Fruit fly (Drosophila melanogaster) whole organism, adult: ENCODE measurements around the gene CG31678.
A peak's percentile ranks its signal among the peaks of the same experiment; 100 is the strongest.

Experiments
- CG11617 ChIP-seq: fragments of 200-800 bp; sonication (Bioruptor generic); optimal IDR thresholded peaks from 2 replicates; lab custom pipeline; 2017; ENCODE audit warnings: mild to moderate bottlenecking, missing biosample characterization, missing genetic modification reagents, missing genetic modification characterization
- CG12768 ChIP-seq: fragments of 200-800 bp; sonication (Bioruptor generic); optimal IDR thresholded peaks from 2 replicates; lab custom pipeline; 2017; ENCODE audit warnings: missing biosample characterization, missing genetic modification characterization, mild to moderate bottlenecking, moderate library complexity, missing genetic modification reagents
- CG14711 ChIP-seq: fragments of 200-800 bp; sonication (Bioruptor generic); optimal IDR thresholded peaks from 2 replicates; lab custom pipeline; 2018; ENCODE audit warnings: missing biosample characterization, mild to moderate bottlenecking, missing genetic modification characterization, moderate library complexity
- CG1620 ChIP-seq: fragments of 200-800 bp; sonication (Bioruptor generic); optimal IDR thresholded peaks from 2 replicates; lab custom pipeline; 2016; ENCODE audit warnings: missing biosample characterization, missing genetic modification characterization
- CG33017 ChIP-seq: fragments of 200-800 bp; sonication (Bioruptor generic); optimal IDR thresholded peaks from 2 replicates; lab custom pipeline; 2018; ENCODE audit warnings: missing biosample characterization, mild to moderate bottlenecking, missing genetic modification characterization, moderate library complexity
- CG5204 ChIP-seq: fragments of 200-800 bp; sonication (Bioruptor generic); optimal IDR thresholded peaks from 2 replicates; lab custom pipeline; 2016; ENCODE audit warnings: missing biosample characterization, missing genetic modification characterization
- CG7045 ChIP-seq: fragments of 200-800 bp; sonication (Bioruptor generic); optimal IDR thresholded peaks from 2 replicates; lab custom pipeline; 2017; ENCODE audit warnings: missing biosample characterization, mild to moderate bottlenecking, missing genetic modification characterization
- CG7101 ChIP-seq: fragments of 200-800 bp; sonication (Bioruptor generic); optimal IDR thresholded peaks from 2 replicates; lab custom pipeline; 2018; ENCODE audit warnings: missing biosample characterization, mild to moderate bottlenecking, missing genetic modification characterization, moderate library complexity
- Clk ChIP-seq: fragments of 200-800 bp; sonication (Bioruptor generic); optimal IDR thresholded peaks from 2 replicates; lab custom pipeline; 2017; ENCODE audit warnings: missing biosample characterization, missing genetic modification characterization
- Crg-1 ChIP-seq: fragments of 200-800 bp; sonication (Bioruptor generic); optimal IDR thresholded peaks from 2 replicates; lab custom pipeline; 2016; ENCODE audit warnings: missing biosample characterization, missing genetic modification characterization
- Hr96 ChIP-seq: fragments of 200-800 bp; sonication (Bioruptor generic); optimal IDR thresholded peaks from 2 replicates; lab custom pipeline; 2016; ENCODE audit warnings: missing biosample characterization, missing genetic modification characterization
- Mnt ChIP-seq: fragments of 200-800 bp; sonication (Bioruptor generic); optimal IDR thresholded peaks from 2 replicates; lab custom pipeline; 2016; ENCODE audit warnings: missing biosample characterization, mild to moderate bottlenecking, missing genetic modification characterization
- bab1 ChIP-seq: fragments of 200-800 bp; sonication (Bioruptor generic); optimal IDR thresholded peaks from 3 replicates; lab custom pipeline; 2019; ENCODE audit warnings: missing biosample characterization, mild to moderate bottlenecking, missing genetic modification characterization, moderate library complexity
- cic ChIP-seq: fragments of 200-800 bp; sonication (Bioruptor generic); optimal IDR thresholded peaks from 2 replicates; lab custom pipeline; 2017; ENCODE audit warnings: missing biosample characterization, mild to moderate bottlenecking, missing genetic modification characterization, moderate library complexity
- cnc ChIP-seq, 2 experiments: fragments of >200 bp; optimal IDR thresholded peaks; 2 replicates each; lab custom pipeline; 2017
- kay ChIP-seq: fragments of 200-800 bp; sonication (Bioruptor generic); peaks from one replicate; lab custom pipeline; 2016; ENCODE audit warnings: missing biosample characterization, missing genetic modification characterization, borderline replicate concordance
- ovo ChIP-seq: fragments of 200-800 bp; sonication (Bioruptor generic); optimal IDR thresholded peaks from 2 replicates; lab custom pipeline; 2016; ENCODE audit warnings: missing biosample characterization, missing genetic modification characterization
- pad ChIP-seq: fragments of 200-800 bp; sonication (Bioruptor generic); optimal IDR thresholded peaks from 3 replicates; lab custom pipeline; 2017; ENCODE audit warnings: missing biosample characterization, missing genetic modification characterization, mild to moderate bottlenecking, moderate library complexity, missing genetic modification reagents
- tj ChIP-seq: fragments of 200-800 bp; sonication (Bioruptor generic); optimal IDR thresholded peaks from 3 replicates; lab custom pipeline; 2017; ENCODE audit warnings: missing biosample characterization, mild to moderate bottlenecking, missing genetic modification characterization, moderate library complexity
- toe ChIP-seq: fragments of 200-800 bp; sonication (Bioruptor generic); optimal IDR thresholded peaks from 2 replicates; lab custom pipeline; 2016; ENCODE audit warnings: missing biosample characterization, missing genetic modification characterization

CG31678 gene

DNA sequence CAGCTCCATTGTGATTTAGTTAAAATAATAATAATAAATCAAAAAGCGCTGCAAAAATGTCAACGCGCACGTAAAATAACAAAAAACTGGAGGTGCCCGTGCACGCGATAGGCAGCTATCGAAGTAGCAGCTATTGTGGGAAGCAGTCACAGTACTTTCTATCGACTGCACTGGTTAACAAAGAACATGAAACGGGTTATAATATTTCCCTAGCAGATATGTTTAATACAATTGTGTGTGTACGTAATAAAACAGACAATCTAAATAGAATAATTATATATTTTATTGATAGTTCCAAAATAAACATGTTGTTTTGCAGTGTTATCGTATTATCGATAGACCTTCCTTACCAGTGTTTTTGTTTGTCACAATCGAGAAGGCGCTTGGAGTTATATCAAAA, at the start of gene CG31678, which contains the start of gene IKKepsilon:
TSS of gene CG31678 (minus strand) at position 67 of the 400 bp plus-strand sequence.
TSS of gene IKKepsilon (plus strand) at position 171 of the 400 bp plus-strand sequence.
- peak; percentile 15 for TF ChIP-seq pad (GFP tag; lab: Kevin White, UChicago)
- no peak for TF ChIP-seq CG5204 (GFP tag; lab: Kevin White, UChicago)
- peak; percentile 21 for TF ChIP-seq tj (GFP tag; lab: Kevin White, UChicago)
- no peak for TF ChIP-seq ovo
- no peak for TF ChIP-seq Clk
- TF ChIP-seq CG12768 (GFP tag; lab: Kevin White, UChicago) = no peak
- TF ChIP-seq cnc (optimal IDR thresholded peaks at IDR 0.05; lab: Kevin White, UChicago) = no peak
- peak; percentile 45 for TF ChIP-seq CG14711
- peak; percentile 13 for TF ChIP-seq CG7045 (GFP tag; lab: Kevin White, UChicago)
- peak; percentile 23 for TF ChIP-seq Crg-1
- TF ChIP-seq CG11617 (GFP tag; lab: Kevin White, UChicago) = peak; percentile 23
- TF ChIP-seq CG33017 (tag; lab: Kevin White, UChicago) = peak; percentile 29
- peak; percentile 37 for TF ChIP-seq CG7101 (tag; lab: Kevin White, UChicago)
- peak; percentile 10 for TF ChIP-seq CG1620
- TF ChIP-seq toe (GFP tag; lab: Kevin White, UChicago) = peak; percentile 20
- peak; percentile 64 for TF ChIP-seq kay
- peak; percentile 46 for TF ChIP-seq Mnt (GFP tag; lab: Kevin White, UChicago)
- TF ChIP-seq cic (GFP tag; lab: Kevin White, UChicago) = peak; percentile 47
- no peak for TF ChIP-seq Hr96
- TF ChIP-seq bab1 (GFP tag; lab: Kevin White, UChicago) = peak; percentile 58

DNA sequence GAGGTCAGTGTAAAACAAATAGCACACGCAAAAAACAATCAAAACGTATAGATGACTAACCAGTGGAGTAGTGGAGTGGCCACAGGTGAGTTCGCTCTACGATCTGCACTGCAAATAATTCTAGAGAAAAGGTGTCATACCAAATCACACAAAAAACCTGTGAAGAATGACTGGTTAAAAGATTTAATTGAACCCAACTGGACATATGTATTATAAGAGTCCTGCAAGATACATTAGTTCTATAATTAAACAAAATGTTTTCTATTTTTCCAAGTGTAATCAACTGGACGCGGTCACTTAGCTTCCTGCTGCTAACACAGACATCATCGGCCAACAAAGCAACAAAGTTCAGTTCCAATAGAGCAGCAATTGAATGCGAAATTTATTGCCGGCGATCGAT, 48.3 kb upstream of the CG31678 start:
- TF ChIP-seq tj (GFP tag; lab: Kevin White, UChicago) = no peak
- TF ChIP-seq CG7101 (tag; lab: Kevin White, UChicago) = no peak

DNA sequence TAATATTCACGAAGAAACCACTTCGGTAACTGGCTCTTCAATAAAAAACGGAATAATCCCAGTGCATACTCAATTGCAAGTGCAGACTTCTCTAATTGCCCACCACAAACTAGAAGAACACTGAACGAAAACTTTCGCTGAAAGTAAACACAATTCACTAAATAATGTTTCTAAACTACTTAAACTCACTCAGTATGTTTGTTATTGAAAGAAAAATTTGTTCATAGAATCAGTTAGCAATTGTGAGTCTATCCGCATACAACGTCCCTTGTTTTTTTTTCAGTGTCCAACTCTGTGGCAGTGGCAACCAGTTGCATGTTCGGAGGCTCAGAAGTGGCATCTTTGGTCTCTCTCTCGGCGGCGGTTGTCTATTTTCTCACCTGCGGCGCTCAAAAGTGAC, 45.7 kb upstream of the CG31678 start:
- TF ChIP-seq cnc (optimal IDR thresholded peaks at IDR 0.05; lab: Kevin White, UChicago) (no peak), CG7101 (tag; lab: Kevin White, UChicago) (no peak), CG5204 (GFP tag; lab: Kevin White, UChicago) (no peak), CG1620 (no peak), CG14711 (no peak), tj (GFP tag; lab: Kevin White, UChicago) (no peak), Clk (no peak), ovo (no peak), toe (GFP tag; lab: Kevin White, UChicago) (no peak), CG33017 (tag; lab: Kevin White, UChicago) (no peak)

DNA sequence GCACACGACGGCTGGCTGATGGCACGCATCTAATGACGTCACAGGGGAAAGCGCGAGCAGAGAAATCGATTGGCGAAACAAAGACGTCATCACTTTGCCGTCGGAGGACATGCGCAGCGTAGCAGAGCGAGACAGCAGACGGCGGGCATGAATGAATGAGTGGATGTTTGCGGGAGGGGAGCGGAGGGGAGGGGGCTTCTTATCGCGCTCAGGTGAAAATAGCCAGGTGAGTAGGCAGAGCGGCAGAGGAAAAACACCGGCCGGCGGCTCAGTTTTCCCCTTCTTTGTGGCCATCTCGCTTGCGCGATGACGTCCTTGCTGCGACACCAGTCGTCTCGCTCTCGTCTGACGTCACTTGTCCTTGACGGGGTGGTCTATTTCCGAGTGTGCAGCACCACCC, 44.3 kb upstream of the CG31678 start:
- TF ChIP-seq Hr96 (no peak), CG1620 (no peak), pad (GFP tag; lab: Kevin White, UChicago) (peak; percentile 94), bab1 (GFP tag; lab: Kevin White, UChicago) (no peak), CG33017 (tag; lab: Kevin White, UChicago) (no peak), toe (GFP tag; lab: Kevin White, UChicago) (no peak), cic (GFP tag; lab: Kevin White, UChicago) (peak; percentile 91), CG12768 (GFP tag; lab: Kevin White, UChicago) (no peak)

DNA sequence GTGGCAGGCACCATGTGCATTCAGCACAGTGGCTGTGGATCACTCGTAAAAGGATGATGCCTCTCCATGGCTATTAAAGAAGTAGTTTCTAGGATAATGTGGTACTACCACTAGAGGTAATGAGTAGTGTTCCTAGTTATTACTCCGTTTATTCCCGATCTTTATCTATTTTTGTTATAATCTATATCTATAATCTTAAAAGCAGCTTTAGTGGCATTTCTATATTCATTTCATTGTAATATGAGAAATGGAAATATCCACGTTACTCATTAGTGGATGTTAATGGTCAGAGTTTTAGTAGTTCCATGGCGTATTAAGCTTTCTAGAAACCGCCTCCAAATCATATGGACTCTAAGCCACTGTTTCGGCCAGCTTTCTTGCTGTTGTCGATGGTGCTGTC, 41.0 kb upstream of the CG31678 start:
- TF ChIP-seq CG5204 (GFP tag; lab: Kevin White, UChicago) (no peak), Crg-1 (no peak), CG12768 (GFP tag; lab: Kevin White, UChicago) (no peak), Clk (no peak), pad (GFP tag; lab: Kevin White, UChicago) (no peak), CG7045 (GFP tag; lab: Kevin White, UChicago) (no peak), toe (GFP tag; lab: Kevin White, UChicago) (no peak), bab1 (GFP tag; lab: Kevin White, UChicago) (no peak), cic (GFP tag; lab: Kevin White, UChicago) (no peak), CG7101 (tag; lab: Kevin White, UChicago) (no peak), cnc (optimal IDR thresholded peaks at IDR 0.05; lab: Kevin White, UChicago) (no peak), tj (GFP tag; lab: Kevin White, UChicago) (no peak), Mnt (GFP tag; lab: Kevin White, UChicago) (no peak), CG1620 (no peak), kay (no peak), CG11617 (GFP tag; lab: Kevin White, UChicago) (no peak), Hr96 (no peak), CG14711 (no peak), CG33017 (tag; lab: Kevin White, UChicago) (no peak), ovo (no peak)

DNA sequence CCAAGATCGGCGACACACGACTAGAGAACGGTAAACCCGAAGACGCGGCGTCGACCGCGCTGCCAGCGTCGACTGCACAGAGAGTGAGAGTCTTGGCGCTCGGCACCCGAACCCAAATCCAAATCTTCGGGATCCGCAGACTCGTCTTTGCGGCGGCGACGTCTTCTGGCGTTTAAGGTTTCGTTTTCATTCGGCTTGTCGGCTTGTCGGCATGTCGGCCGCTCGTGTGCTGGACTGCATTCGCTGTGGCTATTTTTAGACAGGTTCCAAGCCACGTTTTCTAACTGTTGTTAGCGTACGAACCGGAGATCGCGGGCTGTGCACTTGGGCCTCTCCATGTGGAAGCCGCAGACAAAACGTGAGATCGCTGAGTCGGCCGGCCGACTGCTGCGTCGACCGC, 40.3 kb upstream of the CG31678 start:
- TF ChIP-seq ovo (peak; percentile 89), Hr96 (peak; percentile 3), Crg-1 (no peak), Mnt (GFP tag; lab: Kevin White, UChicago) (peak; percentile 27), CG12768 (GFP tag; lab: Kevin White, UChicago) (peak; percentile 14), pad (GFP tag; lab: Kevin White, UChicago) (no peak), cic (GFP tag; lab: Kevin White, UChicago) (peak; percentile 77), CG33017 (tag; lab: Kevin White, UChicago) (no peak), CG7045 (GFP tag; lab: Kevin White, UChicago) (no peak), CG5204 (GFP tag; lab: Kevin White, UChicago) (no peak), tj (GFP tag; lab: Kevin White, UChicago) (peak; percentile 13), Clk (no peak), CG7101 (tag; lab: Kevin White, UChicago) (no peak), bab1 (GFP tag; lab: Kevin White, UChicago) (peak; percentile 8), cnc (optimal IDR thresholded peaks at IDR 0.05; lab: Kevin White, UChicago) (no peak)
